Fruit fly (Drosophila melanogaster) whole organism, embryonic: Measurements from ENCODE around the gene CG8128.

Experiments
- Ada2b ChIP-seq: fragments of 200-800 bp; sonication (Bioruptor generic); IDR thresholded peaks from 2 replicates; pipeline ENCODE4 v1.3.6; 2022; ENCODE audit warnings: missing biosample characterization, missing genetic modification characterization
- Antp ChIP-seq: fragments of 200-800 bp; sonication (Bioruptor generic); optimal IDR thresholded peaks from 3 replicates; lab custom pipeline; 2016; ENCODE audit warnings: missing biosample characterization, missing genetic modification characterization
- Bgb ChIP-seq: fragments of 200-800 bp; sonication (Bioruptor generic); IDR thresholded peaks from 2 replicates; pipeline ENCODE4 v1.3.6; 2022; ENCODE audit warnings: missing biosample characterization, missing genetic modification characterization; ENCODE audit not compliant: partially characterized antibody
- CG10274 ChIP-seq: fragments of 200-800 bp; sonication (Bioruptor generic); optimal IDR thresholded peaks from 3 replicates; lab custom pipeline; 2017; ENCODE audit warnings: missing biosample characterization, mild to moderate bottlenecking, missing genetic modification characterization
- CG11085 ChIP-seq: fragments of 200-800 bp; sonication (Bioruptor generic); IDR thresholded peaks from 2 replicates; pipeline ENCODE4 v1.3.6; 2022; ENCODE audit warnings: missing biosample characterization, missing genetic modification characterization
- CG11456 ChIP-seq: fragments of 200-800 bp; sonication (Bioruptor generic); IDR thresholded peaks from 3 replicates; pipeline ENCODE4 v1.3.6; 2022; ENCODE audit warnings: missing biosample characterization, missing genetic modification characterization
- CG11695 ChIP-seq: fragments of 200-800 bp; sonication (Bioruptor generic); IDR thresholded peaks from 3 replicates; pipeline ENCODE4 v1.3.6; 2022; ENCODE audit warnings: missing biosample characterization, missing genetic modification characterization
- CG1233 ChIP-seq: fragments of 200-800 bp; sonication (Bioruptor generic); optimal IDR thresholded peaks from 4 replicates; lab custom pipeline; 2018; ENCODE audit warnings: missing biosample characterization, mild to moderate bottlenecking, missing genetic modification characterization
- CG12391 ChIP-seq: fragments of 200-800 bp; sonication (Bioruptor generic); optimal IDR thresholded peaks from 3 replicates; lab custom pipeline; 2018; ENCODE audit warnings: missing biosample characterization, mild to moderate bottlenecking, missing genetic modification characterization, moderate library complexity
- CG13624 ChIP-seq: fragments of 200-800 bp; sonication (Bioruptor generic); optimal IDR thresholded peaks from 2 replicates; lab custom pipeline; 2016; ENCODE audit warnings: missing biosample characterization, missing genetic modification characterization
- CG14965 ChIP-seq: fragments of 200-800 bp; sonication (Bioruptor generic); optimal IDR thresholded peaks from 2 replicates; lab custom pipeline; 2016; ENCODE audit warnings: missing biosample characterization, missing genetic modification characterization, borderline replicate concordance
- CG15696 ChIP-seq: fragments of 200-800 bp; sonication (Bioruptor generic); optimal IDR thresholded peaks from 2 replicates; lab custom pipeline; 2019; ENCODE audit warnings: missing biosample characterization, mild to moderate bottlenecking, missing genetic modification characterization, moderate library complexity
- CG17912 ChIP-seq: fragments of 200-800 bp; sonication (Bioruptor generic); optimal IDR thresholded peaks from 2 replicates; lab custom pipeline; 2018; ENCODE audit warnings: missing biosample characterization, mild to moderate bottlenecking, missing genetic modification characterization
- CG18262 ChIP-seq: fragments of 200-800 bp; optimal IDR thresholded peaks from 3 replicates; lab custom pipeline; 2019; ENCODE audit warnings: missing biosample characterization, mild to moderate bottlenecking, missing genetic modification characterization, moderate library complexity
- CG2120 ChIP-seq: fragments of 200-800 bp; sonication (Bioruptor generic); optimal IDR thresholded peaks from 3 replicates; lab custom pipeline; 2016; ENCODE audit warnings: missing biosample characterization, missing genetic modification characterization
- CG2678 ChIP-seq: fragments of 200-800 bp; sonication (Bioruptor generic); optimal IDR thresholded peaks from 3 replicates; lab custom pipeline; 2019; ENCODE audit warnings: missing biosample characterization, mild to moderate bottlenecking, missing genetic modification characterization, moderate library complexity
- CG42726 ChIP-seq: fragments of 200-800 bp; sonication (Bioruptor generic); IDR thresholded peaks from 2 replicates; pipeline ENCODE4 v1.3.6; 2022; ENCODE audit warnings: missing biosample characterization, missing genetic modification characterization; ENCODE audit not compliant: partially characterized antibody
- CG4707 ChIP-seq: fragments of 200-800 bp; sonication (Bioruptor generic); optimal IDR thresholded peaks from 2 replicates; lab custom pipeline; 2018; ENCODE audit warnings: missing biosample characterization, mild to moderate bottlenecking, missing genetic modification characterization, moderate library complexity
- CG6254 ChIP-seq: fragments of 200-800 bp; sonication (Bioruptor generic); optimal IDR thresholded peaks from 3 replicates; lab custom pipeline; 2017; ENCODE audit warnings: mild to moderate bottlenecking, missing biosample characterization, missing genetic modification reagents, missing genetic modification characterization
- CG8089 ChIP-seq: fragments of 200-800 bp; sonication (Bioruptor generic); optimal IDR thresholded peaks from 3 replicates; lab custom pipeline; 2016; ENCODE audit warnings: missing biosample characterization, missing genetic modification characterization
- CG9609 ChIP-seq: fragments of 200-800 bp; sonication (Bioruptor generic); optimal IDR thresholded peaks from 3 replicates; lab custom pipeline; 2016; ENCODE audit warnings: missing biosample characterization, missing genetic modification characterization
- CG9932 ChIP-seq: fragments of 200-800 bp; sonication (Bioruptor generic); IDR thresholded peaks from 2 replicates; pipeline ENCODE4 v1.3.6; 2022; ENCODE audit warnings: missing biosample characterization, missing genetic modification characterization
- CoRest ChIP-seq: fragments of 200-800 bp; sonication (Bioruptor generic); optimal IDR thresholded peaks from 3 replicates; lab custom pipeline; 2018; ENCODE audit warnings: missing biosample characterization, mild to moderate bottlenecking, missing genetic modification characterization, moderate library complexity
- Hmx ChIP-seq: fragments of 200-800 bp; sonication (Bioruptor generic); optimal IDR thresholded peaks from 2 replicates; lab custom pipeline; 2016; ENCODE audit warnings: missing biosample characterization, missing genetic modification characterization
- Hr3 ChIP-seq: fragments of 200-800 bp; sonication (Bioruptor generic); optimal IDR thresholded peaks from 3 replicates; lab custom pipeline; 2016; ENCODE audit warnings: missing biosample characterization, missing genetic modification characterization
- Lim3 ChIP-seq: fragments of 200-800 bp; sonication (Bioruptor generic); IDR thresholded peaks from 2 replicates; pipeline ENCODE4 v1.3.6; 2022; ENCODE audit warnings: missing biosample characterization, missing genetic modification characterization
- Lpt ChIP-seq: fragments of >200 bp; optimal IDR thresholded peaks from 2 replicates; lab custom pipeline; 2018; ENCODE audit warnings: missing biosample characterization, missing genetic modification characterization
- MESR4 ChIP-seq: fragments of 200-800 bp; sonication (Bioruptor generic); optimal IDR thresholded peaks from 2 replicates; lab custom pipeline; 2018; ENCODE audit warnings: missing biosample characterization, mild to moderate bottlenecking, missing genetic modification characterization, moderate library complexity
- Mad ChIP-seq: fragments of 200-800 bp; sonication (Bioruptor generic); optimal IDR thresholded peaks from 2 replicates; lab custom pipeline; 2016; ENCODE audit warnings: missing biosample characterization, missing genetic modification characterization
- Med ChIP-seq: fragments of 200-800 bp; sonication (Bioruptor generic); peaks from one replicate; lab custom pipeline; 2016; ENCODE audit warnings: missing biosample characterization, missing genetic modification characterization, mild to moderate bottlenecking, inconsistent platforms, moderate library complexity
- Mrtf ChIP-seq: fragments of 200-800 bp; sonication (Bioruptor generic); IDR thresholded peaks from 3 replicates; pipeline ENCODE4 v1.3.6; 2022; ENCODE audit warnings: missing biosample characterization, missing genetic modification characterization
- Myb ChIP-seq: fragments of 200-800 bp; sonication (Bioruptor generic); optimal IDR thresholded peaks from 2 replicates; lab custom pipeline; 2016; ENCODE audit warnings: missing biosample characterization, missing genetic modification characterization
- Nf-YA ChIP-seq: fragments of 200-800 bp; sonication (Bioruptor generic); IDR thresholded peaks from 2 replicates; pipeline ENCODE4 v1.3.6; 2022; ENCODE audit warnings: missing biosample characterization, missing genetic modification characterization
- Opbp ChIP-seq: fragments of 200-800 bp; sonication (Bioruptor generic); IDR thresholded peaks from 3 replicates; pipeline ENCODE4 v1.3.6; 2022; ENCODE audit warnings: missing biosample characterization, missing genetic modification characterization; ENCODE audit not compliant: partially characterized antibody
- Spps ChIP-seq: fragments of 200-800 bp; sonication (Bioruptor generic); optimal IDR thresholded peaks from 2 replicates; lab custom pipeline; 2018; ENCODE audit warnings: missing biosample characterization, mild to moderate bottlenecking, missing genetic modification characterization
- bab2 ChIP-seq: fragments of 200-800 bp; sonication (Bioruptor generic); optimal IDR thresholded peaks from 2 replicates; lab custom pipeline; 2016; ENCODE audit warnings: missing biosample characterization, missing genetic modification characterization
- cato ChIP-seq: fragments of 200-800 bp; sonication (Bioruptor generic); optimal IDR thresholded peaks from 2 replicates; lab custom pipeline; 2016; ENCODE audit warnings: missing biosample characterization, missing genetic modification characterization, borderline replicate concordance
- chm ChIP-seq: fragments of 200-800 bp; sonication (Bioruptor generic); IDR thresholded peaks from 2 replicates; pipeline ENCODE4 v1.3.6; 2022; ENCODE audit warnings: missing biosample characterization, missing genetic modification characterization
- crol ChIP-seq: fragments of 200-800 bp; sonication (Bioruptor generic); IDR thresholded peaks from 2 replicates; pipeline ENCODE4 v1.3.6; 2022; ENCODE audit warnings: missing biosample characterization, missing genetic modification characterization
- ems ChIP-seq: fragments of 200-800 bp; sonication (Bioruptor generic); optimal IDR thresholded peaks from 3 replicates; lab custom pipeline; 2016; ENCODE audit warnings: missing biosample characterization, missing genetic modification characterization
- en ChIP-seq: fragments of 200-800 bp; sonication (Bioruptor generic); optimal IDR thresholded peaks from 2 replicates; lab custom pipeline; 2016; ENCODE audit warnings: missing biosample characterization, missing genetic modification characterization
- esg ChIP-seq: fragments of 200-800 bp; sonication (Bioruptor generic); conservative IDR thresholded peaks from 2 replicates; pipeline ENCODE4 v1.3.6; 2022; ENCODE audit warnings: missing biosample characterization, missing genetic modification characterization
- gcm2 ChIP-seq: fragments of 200-800 bp; sonication (Bioruptor generic); optimal IDR thresholded peaks from 2 replicates; lab custom pipeline; 2016; ENCODE audit warnings: missing biosample characterization, missing genetic modification characterization
- gfzf ChIP-seq: fragments of 200-800 bp; sonication (Bioruptor generic); optimal IDR thresholded peaks from 2 replicates; lab custom pipeline; 2016; ENCODE audit warnings: missing biosample characterization, mild to moderate bottlenecking, missing genetic modification characterization, moderate library complexity
- grn ChIP-seq: fragments of 200-800 bp; sonication (Bioruptor generic); optimal IDR thresholded peaks from 3 replicates; lab custom pipeline; 2017; ENCODE audit warnings: missing biosample characterization, missing genetic modification characterization
- gsb ChIP-seq: fragments of 200-800 bp; sonication (Bioruptor generic); IDR thresholded peaks from 2 replicates; pipeline ENCODE4 v1.3.6; 2022; ENCODE audit warnings: missing biosample characterization, missing genetic modification characterization
- ind ChIP-seq: fragments of 200-800 bp; sonication (Bioruptor generic); optimal IDR thresholded peaks from 3 replicates; lab custom pipeline; 2016; ENCODE audit warnings: missing biosample characterization, missing genetic modification characterization
- mam ChIP-seq: fragments of 200-800 bp; sonication (Bioruptor generic); optimal IDR thresholded peaks from 3 replicates; lab custom pipeline; 2016; ENCODE audit warnings: missing biosample characterization, missing genetic modification characterization
- odd ChIP-seq: fragments of 200-800 bp; sonication (Bioruptor generic); optimal IDR thresholded peaks from 2 replicates; lab custom pipeline; 2017; ENCODE audit warnings: missing biosample characterization, mild to moderate bottlenecking, missing genetic modification characterization
- schlank ChIP-seq: fragments of 200-800 bp; sonication (Bioruptor generic); optimal IDR thresholded peaks from 2 replicates; lab custom pipeline; 2018; ENCODE audit warnings: missing biosample characterization, mild to moderate bottlenecking, missing genetic modification characterization
- tll ChIP-seq, 2 experiments: fragments of 200-800 bp in 1 of 2; fragments of >200 bp in 1 of 2; sonication (Bioruptor generic) in 1 of 2; optimal IDR thresholded peaks; 2 replicates each; lab custom pipeline; 2017 to 2019; ENCODE audit warnings: missing biosample characterization in 2 of 2, missing genetic modification characterization in 2 of 2, mild to moderate bottlenecking in 1 of 2, moderate library complexity in 1 of 2
- yki ChIP-seq: fragments of >200 bp; optimal IDR thresholded peaks from 3 replicates; lab custom pipeline; 2018

Gene CG8128

DNA sequence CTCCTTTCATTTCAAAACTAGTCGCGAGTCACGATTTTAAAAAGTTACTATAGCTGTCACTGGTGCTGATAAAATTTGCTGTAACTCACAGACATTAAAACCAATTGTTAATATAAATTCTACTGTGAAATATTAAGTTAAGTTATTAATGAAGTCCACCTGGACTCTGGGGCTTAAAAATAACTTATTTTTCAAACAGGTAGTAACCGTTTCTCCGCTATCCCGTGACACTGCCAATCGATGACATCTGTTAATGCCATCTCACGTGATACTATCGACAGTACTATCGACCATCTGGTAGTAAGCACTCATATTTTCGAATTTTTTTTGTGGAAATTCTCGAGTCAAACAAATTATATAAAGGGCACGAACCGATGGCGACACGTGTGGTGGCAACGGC is 36.7 kb downstream of the CG8128 start, which contains the start of the genes CG12379 and MagR (continued):
- peak; percentile 65 for TF ChIP-seq CG12391
- TF ChIP-seq CG11085, result no peak; the same call in 1 of the 2 replicates
- TF ChIP-seq Hmx (GFP tag; lab: Kevin White, UChicago), result peak; percentile 15
- peak; percentile 75 for TF ChIP-seq Myb
- no peak for TF ChIP-seq Nf-YA
- no peak for TF ChIP-seq CG8089
- TF ChIP-seq Lim3, result no peak
- no peak for TF ChIP-seq gsb
- TF ChIP-seq tll (GFP tag; optimal IDR thresholded peaks at IDR 0.05; lab: Kevin White, UChicago), result peak in 1 of 2 experiments; percentile 83
- TF ChIP-seq CG17912, result no peak
- TF ChIP-seq CG2120 (GFP tag; lab: Kevin White, UChicago), result peak; percentile 79
- peak; percentile 91 for TF ChIP-seq Med (GFP tag; lab: Kevin White, UChicago)
- peak; percentile 67 for TF ChIP-seq Opbp (GFP tag; lab: Robert Waterston, UW)
- no peak for TF ChIP-seq cato
- TF ChIP-seq chm (GFP tag; lab: Robert Waterston, UW), result no peak
- no peak for TF ChIP-seq CG14965 (GFP tag; lab: Kevin White, UChicago)
- peak; percentile 5 for TF ChIP-seq gcm2
- TF ChIP-seq Hr3 (GFP tag; lab: Kevin White, UChicago), result peak; percentile 54
- TF ChIP-seq yki (lab: Kevin White, UChicago), result no peak
- no peak for TF ChIP-seq CG2678 (tag; lab: Kevin White, UChicago)
- TF ChIP-seq CG1233 (GFP tag; lab: Kevin White, UChicago), result peak; percentile 46
- TF ChIP-seq esg (GFP tag; lab: Robert Waterston, UW), result peak; percentile 51; the same call in 1 of the 2 replicates
- TF ChIP-seq Mrtf, result no peak
- peak; percentile 74 for TF ChIP-seq CG9932 (GFP tag; lab: Robert Waterston, UW)
- TF ChIP-seq Antp (GFP tag; lab: Kevin White, UChicago), result peak; percentile 51
- TF ChIP-seq Spps (tag; lab: Kevin White, UChicago), result no peak
- peak; percentile 62; the same call in 1 of the 2 replicates for TF ChIP-seq CG42726 (GFP tag; lab: Robert Waterston, UW)
- peak; percentile 72 for TF ChIP-seq mam (GFP tag; lab: Kevin White, UChicago)
- 0 out of 2 replicates have a peak, but pooled peaks have one; percentile 9 for TF ChIP-seq Ada2b (GFP tag; lab: Robert Waterston, UW)
- TF ChIP-seq Lpt (GFP tag; lab: Kevin White, UChicago), result no peak
- peak; percentile 29 for TF ChIP-seq schlank (tag; lab: Kevin White, UChicago)
- TF ChIP-seq CG9609, result peak; percentile 31
- TF ChIP-seq CG15696 (tag; lab: Kevin White, UChicago), result peak; percentile 59
- TF ChIP-seq gfzf (GFP tag; lab: Kevin White, UChicago), result peak; percentile 24
- TF ChIP-seq CG6254 (GFP tag; lab: Kevin White, UChicago), result no peak
- TF ChIP-seq MESR4, result no peak
- TF ChIP-seq odd, result no peak
- TF ChIP-seq CG10274, result peak; percentile 4
- TF ChIP-seq CG4707 (GFP tag; lab: Kevin White, UChicago), result no peak
- TF ChIP-seq CG11695 (GFP tag; lab: Robert Waterston, UW), result no peak
- TF ChIP-seq CG11456 (GFP tag; lab: Robert Waterston, UW), result no peak
- TF ChIP-seq CG13624 (GFP tag; lab: Kevin White, UChicago), result peak; percentile 21
- TF ChIP-seq en (GFP tag; lab: Kevin White, UChicago), result no peak
- peak; percentile 43 for TF ChIP-seq CG18262 (tag; lab: Kevin White, UChicago)
- TF ChIP-seq CoRest (tag; lab: Kevin White, UChicago), result peak; percentile 78
- TF ChIP-seq bab2 (GFP tag; lab: Kevin White, UChicago), result peak; percentile 59
- TF ChIP-seq crol (GFP tag; lab: Robert Waterston, UW), result no peak
- peak; percentile 39 for TF ChIP-seq ems
- TF ChIP-seq ind (GFP tag; lab: Kevin White, UChicago), result peak; percentile 62
- no peak for TF ChIP-seq grn
- peak; percentile 30 for TF ChIP-seq Mad (GFP tag; lab: Kevin White, UChicago)
- peak; percentile 61; the same call in 1 of the 2 replicates for TF ChIP-seq Bgb (GFP tag; lab: Robert Waterston, UW)
